Worm (Caenorhabditis elegans): ENCODE data around the gene pal-1.
A peak's percentile ranks its signal among the peaks of the same experiment; 100 is the strongest.

The pal-1 gene

ce11 chrIII:4796039-4796438 lies 13.3 kb downstream of the pal-1 start (continued):
- TF ChIP-seq jun-1 (tag; optimal IDR thresholded peaks at IDR 0.05) (peak; percentile 79), gei-8 (GFP tag; optimal IDR thresholded peaks at IDR 0.05) (no peak), unc-39 (tag; optimal IDR thresholded peaks at IDR 0.05) (no peak), zip-2 (tag; optimal IDR thresholded peaks at IDR 0.05) (no peak), lin-1 (GFP tag; IDR thresholded peaks at IDR 0.05) (0 out of 2 replicates have a peak, but pooled peaks have one; percentile 35), fkh-10 (GFP tag; optimal IDR thresholded peaks at IDR 0.05) (peak; percentile 41), duxl-1 (tag; optimal IDR thresholded peaks at IDR 0.05; ENCODE audit: poor library complexity) (peak; percentile 48), Y48G9A.11 (GFP tag; IDR thresholded peaks at IDR 0.05) (no peak), nhr-11 (tag; optimal IDR thresholded peaks at IDR 0.05) (peak; percentile 13), dve-1 (tag; optimal IDR thresholded peaks at IDR 0.05; ENCODE audit: insufficient read depth) (peak; percentile 86), daf-19 (GFP tag; conservative IDR thresholded peaks at IDR 0.05) (0 out of 2 replicates have a peak, but pooled peaks have one; percentile 39), lin-38 (GFP tag; IDR thresholded peaks at IDR 0.05) (peak; percentile 60), skn-1 (tag; optimal IDR thresholded peaks at IDR 0.05) (no peak), ama-1 (optimal IDR thresholded peaks at IDR 0.05) (peak; percentile 9), rbr-2 (tag; optimal IDR thresholded peaks at IDR 0.05) (peak; percentile 75), ctbp-1 (GFP tag; IDR thresholded peaks at IDR 0.05) (peak; percentile 25; the same call in 1 of the 2 replicates), nhr-10 (tag; optimal IDR thresholded peaks at IDR 0.05) (no peak), nhr-25 (tag; optimal IDR thresholded peaks at IDR 0.05; ENCODE audit: borderline replicate concordance, insufficient read depth) (peak; percentile 37), mes-2 (tag; optimal IDR thresholded peaks at IDR 0.05; ENCODE audit: poor library complexity, severe bottlenecking) (peak; percentile 85)

DNA sequence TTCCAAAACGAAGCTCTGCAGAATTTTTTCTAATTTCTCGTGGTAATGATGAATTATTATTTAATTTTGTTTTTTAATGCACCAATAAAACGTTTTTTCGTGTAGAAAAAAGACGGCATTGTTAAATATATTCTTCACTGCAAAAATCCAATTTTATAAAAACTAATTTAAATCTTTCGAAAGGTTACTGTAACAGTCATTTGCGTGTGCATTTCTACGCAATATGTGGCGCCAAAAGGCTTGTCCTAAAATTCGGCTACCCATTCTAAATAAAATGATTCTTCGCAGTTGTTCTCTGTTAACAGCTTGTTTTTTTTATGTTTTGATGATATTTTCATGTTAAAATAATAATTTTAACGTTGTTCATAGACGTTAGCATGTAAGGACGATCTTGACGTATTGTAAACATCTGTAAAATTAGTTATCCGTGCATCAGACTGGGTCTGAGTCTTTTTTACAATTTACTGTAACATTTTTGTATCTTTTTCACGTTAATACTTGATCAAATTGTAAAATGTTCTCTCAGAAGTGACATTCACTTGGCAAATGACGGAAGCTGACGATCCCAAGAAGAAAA lies 16.7 kb downstream of the pal-1 start, which contains the start of gene mip-1:
mip-1 (plus strand) TSS at position 527 of the 577 bp plus-strand sequence.
- peak; percentile 40 for TF ChIP-seq unc-130 (GFP tag; optimal IDR thresholded peaks at IDR 0.05)
- 0 out of 2 replicates have a peak, but pooled peaks have one; percentile 25 for TF ChIP-seq lin-38 (GFP tag; IDR thresholded peaks at IDR 0.05)
- TF ChIP-seq pha-4 (GFP tag; IDR thresholded peaks at IDR 0.05), result no peak
- no peak for TF ChIP-seq pha-4 (tag; optimal IDR thresholded peaks at IDR 0.05)
- no peak for TF ChIP-seq hif-1 (tag; optimal IDR thresholded peaks at IDR 0.05)

- no peak for TF ChIP-seq skn-1 (tag; optimal IDR thresholded peaks at IDR 0.05)
- TF ChIP-seq madf-9 (GFP tag; conservative IDR thresholded peaks at IDR 0.05), result no peak
- TF ChIP-seq dpl-1 (GFP tag; optimal IDR thresholded peaks at IDR 0.05), result peak; percentile 71
- no peak for TF ChIP-seq aha-1 (tag)
- no peak for TF ChIP-seq hmg-1.1 (GFP tag; IDR thresholded peaks at IDR 0.05)
- TF ChIP-seq snpc-4 (tag; optimal IDR thresholded peaks at IDR 0.05), result no peak
- TF ChIP-seq nhr-25 (tag; optimal IDR thresholded peaks at IDR 0.05; ENCODE audit: borderline replicate concordance, insufficient read depth), result no peak
- TF ChIP-seq daf-16 (GFP tag; optimal IDR thresholded peaks at IDR 0.05), result no peak
- TF ChIP-seq daf-16 (tag; optimal IDR thresholded peaks at IDR 0.05), result peak; percentile 36
- no peak for TF ChIP-seq R02D3.7 (tag; optimal IDR thresholded peaks at IDR 0.05)
- TF ChIP-seq mes-2 (tag; optimal IDR thresholded peaks at IDR 0.05; ENCODE audit: poor library complexity, severe bottlenecking), result no peak
- no peak for TF ChIP-seq lin-39 (tag; optimal IDR thresholded peaks at IDR 0.05)
Observed at ce11 chrIII:4785714-4786113, 23.7 kb downstream of the pal-1 start, which contains the start of gene mel-28. TSS of gene mel-28 (plus strand) at chrIII:4786080.

DNA sequence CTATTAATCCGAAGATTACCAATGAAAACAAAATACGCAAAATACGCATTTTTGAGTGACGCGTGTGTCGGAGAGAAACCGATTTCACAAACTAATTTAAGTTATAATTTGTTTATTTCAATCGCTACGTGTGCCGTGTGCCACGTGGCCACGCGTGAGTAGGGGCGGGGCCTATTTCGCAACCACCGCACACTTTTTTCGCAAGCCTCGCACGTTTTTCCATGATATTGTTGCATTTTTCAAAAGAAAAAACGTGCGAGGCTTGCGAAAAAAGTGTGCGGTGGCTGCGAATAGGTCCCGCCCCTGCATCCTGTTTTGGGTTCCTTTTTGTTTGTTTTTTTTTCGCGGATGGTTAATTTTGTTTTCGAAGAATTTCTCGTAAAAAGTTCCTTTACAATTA lies 24.2 kb downstream of the pal-1 start, which contains the start of gene enu-3.2:
enu-3.2 (minus strand) TSS at position 105 of the 400 bp plus-strand sequence.
- TF ChIP-seq arid-1 (GFP tag; conservative IDR thresholded peaks at IDR 0.05) (0 out of 2 replicates have a peak, but pooled peaks have one; percentile 8), unc-130 (GFP tag; optimal IDR thresholded peaks at IDR 0.05) (peak; percentile 23), lin-38 (GFP tag; IDR thresholded peaks at IDR 0.05) (peak; percentile 19; the same call in 1 of the 2 replicates)
